Fruit fly (Drosophila melanogaster): ENCODE measurements around the gene CG7168.

The CG7168 gene

DNA sequence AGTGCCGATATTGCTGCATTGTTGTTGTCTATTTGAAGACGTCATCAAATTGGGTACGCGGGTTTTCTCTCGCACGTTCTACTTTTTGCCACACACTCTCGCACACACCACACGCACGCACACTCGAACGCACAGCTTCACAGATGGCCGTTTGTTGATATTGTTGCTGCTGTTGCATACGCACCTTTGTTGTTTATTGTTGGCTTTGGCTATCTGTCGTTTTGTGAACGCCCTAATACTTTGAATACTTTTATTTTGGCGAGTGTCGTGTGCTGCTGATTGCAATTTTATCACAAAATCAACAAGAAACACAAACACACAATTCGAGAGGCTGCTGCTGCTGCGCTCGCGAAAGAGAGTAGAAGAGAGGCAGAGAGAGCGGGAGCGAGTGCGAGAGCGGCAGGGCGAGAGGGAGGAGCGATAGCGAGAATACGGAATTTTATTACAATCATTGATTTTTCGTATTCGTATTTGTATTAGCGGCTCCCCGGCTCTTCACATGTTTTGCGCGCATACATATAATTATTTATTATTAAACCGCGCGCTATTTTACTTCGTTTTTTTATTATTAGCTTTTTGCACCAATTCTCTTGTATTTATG, 27.3 kb downstream of the CG7168 start (continued):
- TF ChIP-seq nom (GFP tag; optimal IDR thresholded peaks at IDR 0.05): peak; percentile 49
- TF ChIP-seq CG11504 (tag; optimal IDR thresholded peaks at IDR 0.05): peak; percentile 26
- TF ChIP-seq D19A (tag; optimal IDR thresholded peaks at IDR 0.05): peak; percentile 20
- TF ChIP-seq Lhr (GFP tag; optimal IDR thresholded peaks at IDR 0.05): no peak
- TF ChIP-seq CrebB (tag; optimal IDR thresholded peaks at IDR 0.05): peak; percentile 77
- no peak for TF ChIP-seq cad (GFP tag; optimal IDR thresholded peaks at IDR 0.05)
- TF ChIP-seq B-H1 (GFP tag; IDR thresholded peaks at IDR 0.05): no peak
- no peak for TF ChIP-seq Lpt (GFP tag; optimal IDR thresholded peaks at IDR 0.05)
- TF ChIP-seq ara (GFP tag; IDR thresholded peaks at IDR 0.05): no peak
- TF ChIP-seq Dip2 (GFP tag; IDR thresholded peaks at IDR 0.05): no peak
- no peak for TF ChIP-seq CG6654 (GFP tag; optimal IDR thresholded peaks at IDR 0.05)
- no peak for TF ChIP-seq CG31224 (GFP tag; IDR thresholded peaks at IDR 0.05)
- no peak for TF ChIP-seq zf30C (GFP tag; optimal IDR thresholded peaks at IDR 0.05)
- TF ChIP-seq CG18011 (GFP tag; optimal IDR thresholded peaks at IDR 0.05): no peak
- no peak for TF ChIP-seq Hr3 (GFP tag; optimal IDR thresholded peaks at IDR 0.05)
- TF ChIP-seq CG14860 (GFP tag; IDR thresholded peaks at IDR 0.05; ENCODE audit: partially characterized antibody): no peak
- TF ChIP-seq unpg (GFP tag; optimal IDR thresholded peaks at IDR 0.05): peak; percentile 11
- TF ChIP-seq z (GFP tag; IDR thresholded peaks at IDR 0.05): no peak
- TF ChIP-seq Aef1 (GFP tag; IDR thresholded peaks at IDR 0.05): no peak
- peak; percentile 25 for TF ChIP-seq Ets97D (GFP tag; optimal IDR thresholded peaks at IDR 0.05)
- no peak for TF ChIP-seq CG8281 (tag; optimal IDR thresholded peaks at IDR 0.05)
- TF ChIP-seq Spps (tag; optimal IDR thresholded peaks at IDR 0.05): peak; percentile 30
- TF ChIP-seq CG1529 (GFP tag; optimal IDR thresholded peaks at IDR 0.05): no peak
- TF ChIP-seq pros (GFP tag; optimal IDR thresholded peaks at IDR 0.05): no peak
- TF ChIP-seq CoRest (tag; optimal IDR thresholded peaks at IDR 0.05): peak; percentile 7
- no peak for TF ChIP-seq CG13894 (tag; optimal IDR thresholded peaks at IDR 0.05)
- no peak for TF ChIP-seq schlank (tag; optimal IDR thresholded peaks at IDR 0.05)
- TF ChIP-seq Mrtf (GFP tag; IDR thresholded peaks at IDR 0.05): no peak
- no peak for TF ChIP-seq nerfin-2 (GFP tag; IDR thresholded peaks at IDR 0.05; ENCODE audit: partially characterized antibody)
- no peak for TF ChIP-seq Sry-β (GFP tag; optimal IDR thresholded peaks at IDR 0.05)
- no peak for TF ChIP-seq h (optimal IDR thresholded peaks at IDR 0.05)
- TF ChIP-seq NFAT (GFP tag; IDR thresholded peaks at IDR 0.05): no peak
- TF ChIP-seq chm (GFP tag; IDR thresholded peaks at IDR 0.05): no peak
- no peak for TF ChIP-seq CG42726 (GFP tag; IDR thresholded peaks at IDR 0.05; ENCODE audit: partially characterized antibody)
- peak; percentile 32 for TF ChIP-seq HLH54F (GFP tag; optimal IDR thresholded peaks at IDR 0.05)
- TF ChIP-seq NfI (GFP tag; optimal IDR thresholded peaks at IDR 0.05): peak; percentile 28
- peak; percentile 33 for TF ChIP-seq jumu (GFP tag; optimal IDR thresholded peaks at IDR 0.05)
- no peak for TF ChIP-seq zfh1 (GFP tag; IDR thresholded peaks at IDR 0.05)
- no peak for TF ChIP-seq hth (optimal IDR thresholded peaks at IDR 0.05)
- TF ChIP-seq Dll (GFP tag; IDR thresholded peaks at IDR 0.05; ENCODE audit: partially characterized antibody): no peak
- TF ChIP-seq zen (tag; optimal IDR thresholded peaks at IDR 0.05): peak; percentile 47
- no peak for TF ChIP-seq ham (GFP tag; IDR thresholded peaks at IDR 0.05)
- TF ChIP-seq gce (GFP tag; IDR thresholded peaks at IDR 0.05): no peak
- peak; percentile 66 for TF ChIP-seq CG7745 (tag; optimal IDR thresholded peaks at IDR 0.05)
- TF ChIP-seq CG12769 (tag; optimal IDR thresholded peaks at IDR 0.05): peak; percentile 34
- no peak for TF ChIP-seq fru (optimal IDR thresholded peaks at IDR 0.05)
- TF ChIP-seq CG34376 (GFP tag; optimal IDR thresholded peaks at IDR 0.05): peak; percentile 30
- peak; percentile 9 for TF ChIP-seq CG10654 (GFP tag; optimal IDR thresholded peaks at IDR 0.05)
- peak; percentile 57 for TF ChIP-seq CG4707 (GFP tag; optimal IDR thresholded peaks at IDR 0.05)
- no peak for TF ChIP-seq Oli (tag; optimal IDR thresholded peaks at IDR 0.05)
- TF ChIP-seq so (GFP tag; IDR thresholded peaks at IDR 0.05): no peak
- no peak for TF ChIP-seq az2 (GFP tag; optimal IDR thresholded peaks at IDR 0.05)

All from whole organism, embryonic.